Worm (Caenorhabditis elegans): ENCODE data around the gene C28D4.8.

ce11 chrIV:9728376-9728775 is 19.9 kb downstream of the C28D4.8 start, which contains the start of gene nhr-100:
- no peak for TF ChIP-seq klf-2 (GFP tag; conservative IDR thresholded peaks at IDR 0.05)
- no peak for TF ChIP-seq ref-1 (GFP tag; conservative IDR thresholded peaks at IDR 0.05)
- no peak for TF ChIP-seq flt-1 (GFP tag; IDR thresholded peaks at IDR 0.05)
- no peak for TF ChIP-seq med-1 (GFP tag; optimal IDR thresholded peaks at IDR 0.05; ENCODE audit: insufficient read depth)
- TF ChIP-seq T22C8.4 (GFP tag; IDR thresholded peaks at IDR 0.05) = no peak
- TF ChIP-seq tab-1 (GFP tag; IDR thresholded peaks at IDR 0.05) = no peak
- no peak for TF ChIP-seq cog-1 (tag; optimal IDR thresholded peaks at IDR 0.05)
